Worm (Caenorhabditis elegans) whole organism, L4 larva: ENCODE measurements around the gene R04E5.8.

Experiments used
- D1046.2 ChIP-seq: fragments of 200-800 bp; sonication (Bioruptor generic); IDR thresholded peaks from 2 replicates; pipeline ENCODE4 v1.3.6; 2022; ENCODE audit warnings: missing genetic modification characterization, missing compliant biosample characterization
- F44E2.7 ChIP-seq: fragments of 200-800 bp; sonication (Bioruptor generic); IDR thresholded peaks from 2 replicates; pipeline ENCODE4 v2.1.2; 2022; ENCODE audit warnings: missing genetic modification characterization, missing compliant biosample characterization
- Y105C5A.15 ChIP-seq: fragments of 200-800 bp; sonication (Bioruptor generic); IDR thresholded peaks from 2 replicates; pipeline ENCODE4 v1.3.6; 2022; ENCODE audit warnings: missing genetic modification characterization, missing compliant biosample characterization
- Y48G9A.11 ChIP-seq: fragments of 200-800 bp; sonication (Bioruptor generic); IDR thresholded peaks from 2 replicates; pipeline ENCODE4 v1.3.6; 2022; ENCODE audit warnings: missing genetic modification reagents, missing genetic modification characterization, missing compliant biosample characterization
- ZK546.5 ChIP-seq, 2 experiments: sonication (generic microtip); optimal IDR thresholded peaks; 2 replicates each; lab custom pipeline; 2017; ENCODE audit warnings: missing biosample characterization in 2 of 2, missing genetic modification characterization in 2 of 2
- aly-2 ChIP-seq: sonication (generic microtip); optimal IDR thresholded peaks from 2 replicates; lab custom pipeline; 2018; ENCODE audit warnings: missing biosample characterization, missing genetic modification characterization
- attf-4 ChIP-seq: sonication (generic microtip); optimal IDR thresholded peaks from 3 replicates; lab custom pipeline; 2017; ENCODE audit warnings: missing biosample characterization, missing genetic modification characterization
- ceh-32 ChIP-seq: sonication (generic microtip); optimal IDR thresholded peaks from 2 replicates; lab custom pipeline; 2016; ENCODE audit warnings: mild to moderate bottlenecking, missing genetic modification characterization, missing compliant biosample characterization; ENCODE audit not compliant: poor library complexity
- daf-16 ChIP-seq, 3 experiments: sonication (generic microtip); optimal IDR thresholded peaks; 2 replicates each; lab custom pipeline; 2016 to 2017; ENCODE audit warnings: missing genetic modification characterization in 3 of 3, missing genetic modification reagents in 3 of 3, mild to moderate bottlenecking in 2 of 3, missing compliant biosample characterization in 2 of 3, missing biosample characterization in 1 of 3, moderate library complexity in 1 of 3
- dmd-6 ChIP-seq: fragments of 200-800 bp; sonication (Bioruptor generic); IDR thresholded peaks from 2 replicates; pipeline ENCODE4 v1.3.6; 2022; ENCODE audit warnings: missing genetic modification reagents, missing genetic modification characterization, missing compliant biosample characterization
- dpl-1 ChIP-seq: fragments of 150-350 bp; optimal IDR thresholded peaks from 2 replicates; lab custom pipeline; 2014; ENCODE audit warnings: missing biosample characterization, missing genetic modification reagents, missing genetic modification characterization
- dve-1 ChIP-seq: sonication (generic microtip); optimal IDR thresholded peaks from 2 replicates; lab custom pipeline; 2017; ENCODE audit warnings: antibody characterized with exemption, mild to moderate bottlenecking, missing genetic modification characterization, missing compliant biosample characterization; ENCODE audit not compliant: insufficient read depth
- egl-43 ChIP-seq: fragments of 200-800 bp; sonication (Bioruptor generic); IDR thresholded peaks from 2 replicates; pipeline ENCODE4 v1.3.6; 2022; ENCODE audit warnings: missing genetic modification reagents, missing genetic modification characterization, missing compliant biosample characterization
- fkh-10 ChIP-seq: fragments of 150-350 bp; optimal IDR thresholded peaks from 2 replicates; lab custom pipeline; 2014; ENCODE audit warnings: missing biosample characterization, missing genetic modification reagents, missing genetic modification characterization
- hif-1 ChIP-seq, 2 experiments: sonication (generic microtip); optimal IDR thresholded peaks; 2 replicates each; lab custom pipeline; 2016 to 2017; ENCODE audit warnings: missing compliant biosample characterization in 2 of 2, missing genetic modification characterization in 2 of 2, missing genetic modification reagents in 2 of 2, missing genotype in 2 of 2, mild to moderate bottlenecking in 1 of 2
- hlh-11 ChIP-seq: fragments of 200-800 bp; sonication (Bioruptor generic); optimal IDR thresholded peaks from 2 replicates; lab custom pipeline; 2018; ENCODE audit warnings: mild to moderate bottlenecking, missing genetic modification characterization, missing compliant biosample characterization
- hlh-30 ChIP-seq: sonication (generic microtip); optimal IDR thresholded peaks from 2 replicates; lab custom pipeline; 2017; ENCODE audit warnings: antibody characterized with exemption, mild to moderate bottlenecking, missing genetic modification characterization, missing compliant biosample characterization; ENCODE audit not compliant: insufficient read depth
- hmg-1.1 ChIP-seq: fragments of 200-800 bp; sonication (Bioruptor generic); IDR thresholded peaks from 2 replicates; pipeline ENCODE4 v1.3.6; 2022; ENCODE audit warnings: missing genetic modification reagents, missing genetic modification characterization, missing compliant biosample characterization
- mdl-1 ChIP-seq, 2 experiments: fragments of 150-350 bp in 1 of 2; sonication (generic microtip) in 1 of 2; optimal IDR thresholded peaks; 2 replicates each; lab custom pipeline; 2014 to 2017; ENCODE audit warnings: missing biosample characterization in 2 of 2, missing genetic modification characterization in 2 of 2
- mdt-29 ChIP-seq: fragments of 200-800 bp; sonication (Bioruptor generic); IDR thresholded peaks from 2 replicates; pipeline ENCODE4 v1.3.6; 2022; ENCODE audit warnings: missing genetic modification reagents, missing genetic modification characterization, missing compliant biosample characterization
- mep-1 ChIP-seq: fragments of 150-350 bp; sonication (generic microtip); optimal IDR thresholded peaks from 3 replicates; lab custom pipeline; 2014; ENCODE audit warnings: missing biosample characterization, missing genetic modification characterization
- mes-2 ChIP-seq: sonication (generic microtip); optimal IDR thresholded peaks from 2 replicates; lab custom pipeline; 2016; ENCODE audit warnings: missing genotype, mild to moderate bottlenecking, missing genetic modification characterization, missing compliant biosample characterization; ENCODE audit not compliant: poor library complexity, severe bottlenecking
- mxl-2 ChIP-seq: fragments of 200-800 bp; sonication (Bioruptor generic); conservative IDR thresholded peaks from 2 replicates; pipeline ENCODE4 v1.3.6; 2022; ENCODE audit warnings: missing genetic modification reagents, missing genetic modification characterization, missing compliant biosample characterization
- mxl-3 ChIP-seq: fragments of 200-800 bp; sonication (Bioruptor generic); optimal IDR thresholded peaks from 2 replicates; lab custom pipeline; 2018; ENCODE audit warnings: mild to moderate bottlenecking, missing genetic modification characterization, missing compliant biosample characterization
- nhr-11 ChIP-seq: fragments of 150-350 bp; optimal IDR thresholded peaks from 2 replicates; lab custom pipeline; 2014; ENCODE audit warnings: missing biosample characterization, missing genetic modification characterization
- nhr-111 ChIP-seq: fragments of 200-800 bp; sonication (Bioruptor generic); optimal IDR thresholded peaks from 2 replicates; lab custom pipeline; 2018; ENCODE audit warnings: mild to moderate bottlenecking, missing genetic modification characterization, missing compliant biosample characterization
- nhr-28 ChIP-seq: fragments of 150-350 bp; optimal IDR thresholded peaks from 2 replicates; lab custom pipeline; 2014; ENCODE audit warnings: missing biosample characterization, missing genetic modification characterization
- nhr-41 ChIP-seq: fragments of 200-800 bp; sonication (Bioruptor generic); IDR thresholded peaks from 2 replicates; pipeline ENCODE4 v1.3.6; 2022; ENCODE audit warnings: missing genetic modification reagents, missing genetic modification characterization, missing compliant biosample characterization
- nhr-48 ChIP-seq: sonication (generic microtip); optimal IDR thresholded peaks from 2 replicates; lab custom pipeline; 2016; ENCODE audit warnings: mild to moderate bottlenecking, missing genetic modification characterization, missing compliant biosample characterization
- nhr-76 ChIP-seq: fragments of 150-350 bp; optimal IDR thresholded peaks from 2 replicates; lab custom pipeline; 2014; ENCODE audit warnings: missing biosample characterization, missing genetic modification characterization
- php-3 ChIP-seq: fragments of 200-800 bp; sonication (Bioruptor generic); IDR thresholded peaks from 2 replicates; pipeline ENCODE4 v1.3.6; 2022; ENCODE audit warnings: missing genetic modification reagents, missing genetic modification characterization, missing compliant biosample characterization
- sdz-12 ChIP-seq: fragments of 200-800 bp; sonication (Bioruptor generic); optimal IDR thresholded peaks from 2 replicates; lab custom pipeline; 2018; ENCODE audit warnings: mild to moderate bottlenecking, missing genetic modification characterization, missing compliant biosample characterization
- spr-3 ChIP-seq: fragments of 200-800 bp; sonication (Bioruptor generic); optimal IDR thresholded peaks from 2 replicates; lab custom pipeline; 2018; ENCODE audit warnings: mild to moderate bottlenecking, missing genetic modification characterization, missing compliant biosample characterization
- unc-62 ChIP-seq, 3 experiments: fragments of 150-350 bp in 1 of 3; sonication (generic microtip); optimal IDR thresholded peaks in 2 of 3; peaks in 1 of 3; 1 replicate in 1 of 3; 2 replicates in 2 of 3; lab custom pipeline; 2014 to 2017; ENCODE audit warnings: missing biosample characterization in 3 of 3, missing genetic modification characterization in 3 of 3, missing genetic modification reagents in 3 of 3, missing genotype in 1 of 3
- zfp-2 ChIP-seq: sonication (generic microtip); optimal IDR thresholded peaks from 2 replicates; lab custom pipeline; 2016; ENCODE audit warnings: mild to moderate bottlenecking, missing genetic modification characterization, missing compliant biosample characterization

The R04E5.8 gene

DNA sequence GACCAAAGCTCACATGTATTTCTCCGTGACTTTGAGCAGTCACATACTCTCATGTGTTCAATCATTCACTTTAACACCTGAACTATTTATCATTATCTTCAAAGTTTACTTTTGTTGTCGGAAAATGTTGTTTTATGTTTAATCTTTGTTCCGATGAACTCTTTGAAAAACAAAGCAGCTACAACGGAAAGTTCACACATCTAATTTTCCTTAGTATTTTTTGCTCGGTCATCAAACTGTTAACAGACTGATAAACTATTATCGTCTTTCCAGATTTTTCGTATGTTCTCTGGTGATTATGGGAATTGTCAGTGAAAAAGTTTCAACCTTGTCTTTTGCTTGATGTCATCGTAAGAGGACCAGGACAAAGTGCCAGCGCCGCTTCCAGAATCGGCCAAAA, 49.9 kb downstream of the R04E5.8 start:
- TF ChIP-seq ceh-32 (tag; lab: Kevin White, UChicago) (no peak), hlh-11 (tag; lab: Kevin White, UChicago) (peak; percentile 38), hif-1 (tag; optimal IDR thresholded peaks at IDR 0.05; lab: Kevin White, UChicago) (no peak), daf-16 (GFP tag; optimal IDR thresholded peaks at IDR 0.05; lab: Kevin White, UChicago) (no peak), daf-16 (tag; optimal IDR thresholded peaks at IDR 0.05; lab: Kevin White, UChicago) (peak; percentile 96), nhr-76 (tag; lab: Kevin White, UChicago) (no peak), hlh-30 (tag; lab: Kevin White, UChicago) (peak; percentile 64), fkh-10 (GFP tag; lab: Kevin White, UChicago) (no peak), mes-2 (tag; lab: Kevin White, UChicago) (no peak), nhr-28 (peak; percentile 24), dve-1 (tag; lab: Kevin White, UChicago) (peak; percentile 89), nhr-48 (peak; percentile 18), D1046.2 (no peak), nhr-111 (GFP tag; lab: Kevin White, UChicago) (no peak), dmd-6 (GFP tag; lab: Robert Waterston, UW) (peak; percentile 29; the same call in 1 of the 2 replicates)

DNA sequence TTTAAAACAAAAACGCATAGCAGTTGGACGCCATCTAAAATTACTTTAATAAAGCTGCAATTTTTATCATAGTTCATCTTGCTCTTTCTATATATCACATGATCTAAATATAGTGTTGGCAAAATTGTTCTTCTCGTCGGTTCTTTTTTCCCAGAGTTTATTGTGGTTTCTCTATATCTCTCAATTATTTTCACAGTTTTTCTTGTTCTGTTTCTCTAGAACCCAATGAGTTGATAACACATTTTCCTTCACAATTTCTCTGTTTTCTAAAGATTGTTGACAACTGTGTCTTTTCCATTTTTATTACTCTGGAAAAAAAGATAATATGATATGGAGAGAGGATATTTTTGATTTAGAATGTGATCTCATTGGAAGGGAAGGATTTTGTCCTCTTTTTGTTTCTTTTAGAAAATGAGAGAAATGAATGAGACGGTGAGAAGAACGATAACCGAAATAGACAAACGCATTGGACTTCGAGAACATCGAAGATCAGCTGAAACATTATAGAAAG, 51.6 kb downstream of the R04E5.8 start:
- TF ChIP-seq dve-1 (tag; lab: Kevin White, UChicago), result peak; percentile 23
- TF ChIP-seq D1046.2, result no peak
- peak; percentile 29 for TF ChIP-seq nhr-28
- TF ChIP-seq zfp-2 (tag; lab: Kevin White, UChicago), result no peak
- TF ChIP-seq dpl-1 (GFP tag; lab: Kevin White, UChicago), result no peak
- TF ChIP-seq daf-16 (GFP tag; optimal IDR thresholded peaks at IDR 0.05; lab: Kevin White, UChicago), result peak in 1 of 2 experiments; percentile 38
- peak; percentile 74 for TF ChIP-seq daf-16 (tag; optimal IDR thresholded peaks at IDR 0.05; lab: Kevin White, UChicago)
- no peak for TF ChIP-seq egl-43 (GFP tag; lab: Robert Waterston, UW)
- TF ChIP-seq Y105C5A.15 (GFP tag; lab: Robert Waterston, UW), result no peak
- peak; percentile 10 for TF ChIP-seq nhr-11 (tag; lab: Kevin White, UChicago)
- TF ChIP-seq mdl-1 (tag; optimal IDR thresholded peaks at IDR 0.05; lab: Kevin White, UChicago), result peak in 1 of 2 experiments; percentile 15

ce11 chrX:8752546-8752945, 53.4 kb downstream of the R04E5.8 start:
- TF ChIP-seq unc-62 (GFP tag; optimal IDR thresholded peaks at IDR 0.05 in 1 of 2; lab: Kevin White, UChicago) (no peak), unc-62 (tag; optimal IDR thresholded peaks at IDR 0.05; lab: Kevin White, UChicago) (no peak), spr-3 (GFP tag; lab: Kevin White, UChicago) (no peak), php-3 (no peak), nhr-28 (peak; percentile 61), attf-4 (no peak), dmd-6 (GFP tag; lab: Robert Waterston, UW) (0 out of 2 replicates have a peak, but pooled peaks have one; percentile 9), dpl-1 (GFP tag; lab: Kevin White, UChicago) (no peak), ceh-32 (tag; lab: Kevin White, UChicago) (no peak), aly-2 (tag; lab: Kevin White, UChicago) (no peak), mdt-29 (no peak), hlh-30 (tag; lab: Kevin White, UChicago) (peak; percentile 39), nhr-41 (no peak), mep-1 (no peak), mxl-2 (GFP tag; lab: Robert Waterston, UW) (no peak), mxl-3 (GFP tag; lab: Kevin White, UChicago) (peak; percentile 49), daf-16 (GFP tag; optimal IDR thresholded peaks at IDR 0.05; lab: Kevin White, UChicago) (no peak), daf-16 (tag; optimal IDR thresholded peaks at IDR 0.05; lab: Kevin White, UChicago) (peak; percentile 42), zfp-2 (tag; lab: Kevin White, UChicago) (no peak), Y48G9A.11 (no peak), dve-1 (tag; lab: Kevin White, UChicago) (peak; percentile 54), mdl-1 (tag; optimal IDR thresholded peaks at IDR 0.05; lab: Kevin White, UChicago) (peak; percentile 80 to 81), nhr-48 (no peak), sdz-12 (GFP tag; lab: Kevin White, UChicago) (no peak), F44E2.7 (GFP tag; lab: Robert Waterston, UW) (no peak), hlh-11 (tag; lab: Kevin White, UChicago) (peak; percentile 52), ZK546.5 (tag; optimal IDR thresholded peaks at IDR 0.05; lab: Kevin White, UChicago) (no peak), hmg-1.1 (GFP tag; lab: Robert Waterston, UW) (no peak)
